Worm (Caenorhabditis elegans) whole organism, young adult: ENCODE measurements around the gene mrpl-36.
"Not testable (repeated sequence)": the region's sequence is repeated elsewhere in the genome, so short reads cannot be mapped to it uniquely, and the experiment has no call there.

Source experiments
- B0261.1 ChIP-seq: sonication (generic microtip); optimal IDR thresholded peaks from 2 replicates; lab custom pipeline; 2016; ENCODE audit warnings: mild to moderate bottlenecking, missing genetic modification characterization, moderate library complexity, missing compliant biosample characterization
- B0336.3 ChIP-seq: fragments of 200-800 bp; sonication (Bioruptor generic); IDR thresholded peaks from 2 replicates; pipeline ENCODE4 v1.3.6; 2022; ENCODE audit warnings: missing genetic modification characterization, missing compliant biosample characterization
- Y53G8AR.9 ChIP-seq: fragments of 200-800 bp; sonication (Bioruptor generic); conservative IDR thresholded peaks from 2 replicates; pipeline ENCODE4 v1.3.6; 2022; ENCODE audit warnings: missing genetic modification reagents, missing genetic modification characterization, missing compliant biosample characterization
- Y56A3A.18 ChIP-seq: fragments of 200-800 bp; sonication (Bioruptor generic); IDR thresholded peaks from 2 replicates; pipeline ENCODE4 v1.3.6; 2022; ENCODE audit warnings: missing genetic modification reagents, missing genetic modification characterization, missing compliant biosample characterization
- Y79H2A.3 ChIP-seq: fragments of 200-800 bp; sonication (Bioruptor generic); conservative IDR thresholded peaks from 2 replicates; pipeline ENCODE4 v1.3.6; 2022; ENCODE audit warnings: missing genetic modification reagents, missing genetic modification characterization, missing compliant biosample characterization
- cebp-1 ChIP-seq, 2 experiments: fragments of 200-800 bp in 1 of 2; sonication (Bioruptor generic) in 1 of 2; sonication (generic microtip) in 1 of 2; IDR thresholded peaks in 1 of 2; optimal IDR thresholded peaks in 1 of 2; 2 replicates each; pipeline versions ENCODE4 v1.3.6 to Lab custom; 2017 to 2022; ENCODE audit warnings: missing compliant biosample characterization in 2 of 2, missing genetic modification characterization in 2 of 2, mild to moderate bottlenecking in 1 of 2, missing genetic modification reagents in 1 of 2, moderate library complexity in 1 of 2
- ceh-40 ChIP-seq: fragments of 200-800 bp; sonication (Bioruptor generic); IDR thresholded peaks from 2 replicates; pipeline ENCODE4 v1.3.6; 2022; ENCODE audit warnings: missing genetic modification characterization, missing compliant biosample characterization
- chd-7 ChIP-seq: sonication (generic microtip); optimal IDR thresholded peaks from 2 replicates; lab custom pipeline; 2016; ENCODE audit warnings: mild to moderate bottlenecking, missing genetic modification characterization, moderate library complexity, missing compliant biosample characterization
- dox-1 ChIP-seq: fragments of 200-800 bp; sonication (Bioruptor generic); IDR thresholded peaks from 2 replicates; pipeline ENCODE4 v1.3.6; 2022; ENCODE audit warnings: missing genetic modification reagents, missing genetic modification characterization, missing compliant biosample characterization
- egrh-3 ChIP-seq: fragments of 200-800 bp; sonication (Bioruptor generic); IDR thresholded peaks from 2 replicates; pipeline ENCODE4 v1.3.6; 2022; ENCODE audit warnings: missing genetic modification reagents, missing genetic modification characterization, missing compliant biosample characterization
- ekl-4 ChIP-seq: fragments of 200-800 bp; sonication (Bioruptor generic); IDR thresholded peaks from 2 replicates; pipeline ENCODE4 v1.3.6; 2022; ENCODE audit warnings: missing genetic modification reagents, missing genetic modification characterization, missing compliant biosample characterization
- him-1 ChIP-seq: sonication (generic microtip); optimal IDR thresholded peaks from 2 replicates; lab custom pipeline; 2016; ENCODE audit warnings: missing genotype, missing genetic modification reagents, missing genetic modification characterization, missing compliant biosample characterization
- hmg-1.2 ChIP-seq: fragments of 200-800 bp; sonication (Bioruptor generic); IDR thresholded peaks from 2 replicates; pipeline ENCODE4 v1.3.6; 2022; ENCODE audit warnings: missing genetic modification reagents, missing genetic modification characterization, missing compliant biosample characterization
- lin-26 ChIP-seq: fragments of 200-800 bp; sonication (Bioruptor generic); IDR thresholded peaks from 2 replicates; pipeline ENCODE4 v1.3.6; 2022; ENCODE audit warnings: missing genetic modification reagents, missing genetic modification characterization, missing compliant biosample characterization
- lin-35 ChIP-seq, 3 experiments: fragments of 150-350 bp in 2 of 3; sonication (generic microtip) in 1 of 3; optimal IDR thresholded peaks; 2 replicates each; lab custom pipeline; 2014 to 2018; ENCODE audit warnings: missing biosample characterization in 3 of 3, missing genetic modification characterization in 3 of 3, missing genetic modification reagents in 3 of 3
- madf-3 ChIP-seq: fragments of 200-800 bp; sonication (Bioruptor generic); IDR thresholded peaks from 2 replicates; pipeline ENCODE4 v1.3.6; 2022; ENCODE audit warnings: missing genetic modification reagents, missing genetic modification characterization, missing compliant biosample characterization
- madf-6 ChIP-seq: fragments of 200-800 bp; sonication (Bioruptor generic); IDR thresholded peaks from 2 replicates; pipeline ENCODE4 v1.3.6; 2022; ENCODE audit warnings: missing genetic modification reagents, missing genetic modification characterization, missing compliant biosample characterization
- madf-8 ChIP-seq: fragments of 200-800 bp; sonication (Bioruptor generic); conservative IDR thresholded peaks from 2 replicates; pipeline ENCODE4 v1.3.6; 2022; ENCODE audit warnings: missing genetic modification reagents, missing genetic modification characterization, missing compliant biosample characterization
- mcd-1 ChIP-seq: fragments of 200-800 bp; sonication (Bioruptor generic); IDR thresholded peaks from 2 replicates; pipeline ENCODE4 v1.3.6; 2022; ENCODE audit warnings: missing genetic modification reagents, missing genetic modification characterization, missing compliant biosample characterization
- nhr-80 ChIP-seq: sonication (generic microtip); optimal IDR thresholded peaks from 2 replicates; lab custom pipeline; 2016; ENCODE audit warnings: missing genetic modification characterization, missing compliant biosample characterization
- pbrm-1 ChIP-seq: fragments of 200-800 bp; sonication (Bioruptor generic); IDR thresholded peaks from 2 replicates; pipeline ENCODE4 v1.3.6; 2022; ENCODE audit warnings: missing genetic modification reagents, missing genetic modification characterization, missing compliant biosample characterization
- repo-1 ChIP-seq: sonication (generic microtip); optimal IDR thresholded peaks from 2 replicates; lab custom pipeline; 2017; ENCODE audit warnings: mild to moderate bottlenecking, missing genetic modification characterization, missing compliant biosample characterization
- rpc-1 ChIP-seq, 2 experiments: fragments of 150-350 bp in 1 of 2; sonication (generic microtip) in 1 of 2; optimal IDR thresholded peaks; 2 replicates each; lab custom pipeline; 2014 to 2018; ENCODE audit warnings: missing biosample characterization in 1 of 2, missing genetic modification characterization in 1 of 2, missing genetic modification reagents in 1 of 2, missing genotype in 1 of 2
- snpc-1.3 ChIP-seq: sonication (generic microtip); optimal IDR thresholded peaks from 2 replicates; lab custom pipeline; 2017; ENCODE audit warnings: missing genetic modification characterization, mild to moderate bottlenecking, missing compliant biosample characterization, antibody characterized with exemption, moderate library complexity, missing genotype, missing genetic modification reagents; ENCODE audit not compliant: insufficient read depth
- somi-1 ChIP-seq: fragments of 200-800 bp; sonication (Bioruptor generic); optimal IDR thresholded peaks from 2 replicates; lab custom pipeline; 2018; ENCODE audit warnings: mild to moderate bottlenecking, missing genetic modification characterization, missing compliant biosample characterization
- tbp1 ChIP-seq: fragments of 200-800 bp; sonication (Bioruptor generic); optimal IDR thresholded peaks from 2 replicates; lab custom pipeline; 2018; ENCODE audit warnings: mild to moderate bottlenecking, missing genetic modification characterization, missing compliant biosample characterization
- tbx-9 ChIP-seq: sonication (generic microtip); optimal IDR thresholded peaks from 2 replicates; lab custom pipeline; 2016; ENCODE audit warnings: borderline replicate concordance, missing genetic modification characterization, inconsistent platforms, missing compliant biosample characterization
- ztf-28 ChIP-seq: fragments of 200-800 bp; sonication (Bioruptor generic); IDR thresholded peaks from 2 replicates; pipeline ENCODE4 v1.3.6; 2022; ENCODE audit warnings: missing genetic modification reagents, missing genetic modification characterization, missing compliant biosample characterization

Gene mrpl-36

ce11 chrIII:9853667-9854620 is 6.0 kb upstream of the mrpl-36 start:
- TF ChIP-seq repo-1 (tag; lab: Kevin White, UChicago) (peak; percentile 77), lin-35 (GFP tag; optimal IDR thresholded peaks at IDR 0.05; lab: Kevin White, UChicago) (peak in 1 of 3 experiments; percentile 2), somi-1 (GFP tag; lab: Kevin White, UChicago) (peak; percentile 2), Y53G8AR.9 (GFP tag; lab: Robert Waterston, UW) (0 out of 2 replicates have a peak, but pooled peaks have one; percentile 51), Y56A3A.18 (GFP tag; lab: Robert Waterston, UW) (peak; percentile 72; the same call in 1 of the 2 replicates), snpc-1.3 (no peak), B0336.3 (GFP tag; lab: Robert Waterston, UW) (peak; percentile 63; the same call in 1 of the 2 replicates), B0261.1 (no peak), pbrm-1 (GFP tag; lab: Robert Waterston, UW) (peak; percentile 25; the same call in 1 of the 2 replicates), ceh-40 (GFP tag; lab: Robert Waterston, UW) (no peak), him-1 (peak; percentile 98)

ce11 chrIII:9851547-9851946 is 3.6 kb upstream of the mrpl-36 start, which contains the start of gene K11H3.3:
TSS of gene K11H3.3 (plus strand) at chrIII:9851854.
- 0 out of 2 replicates have a peak, but pooled peaks have one; percentile 5 for TF ChIP-seq dox-1
- no peak for TF ChIP-seq chd-7

- TF ChIP-seq cebp-1 (GFP tag; IDR thresholded peaks at IDR 0.05; lab: Robert Waterston, UW): no peak
- no peak for TF ChIP-seq cebp-1 (tag; optimal IDR thresholded peaks at IDR 0.05; lab: Kevin White, UChicago)
- TF ChIP-seq nhr-80: peak; percentile 47
Observed at ce11 chrIII:9850877-9851276, 3.0 kb upstream of the mrpl-36 start.

DNA sequence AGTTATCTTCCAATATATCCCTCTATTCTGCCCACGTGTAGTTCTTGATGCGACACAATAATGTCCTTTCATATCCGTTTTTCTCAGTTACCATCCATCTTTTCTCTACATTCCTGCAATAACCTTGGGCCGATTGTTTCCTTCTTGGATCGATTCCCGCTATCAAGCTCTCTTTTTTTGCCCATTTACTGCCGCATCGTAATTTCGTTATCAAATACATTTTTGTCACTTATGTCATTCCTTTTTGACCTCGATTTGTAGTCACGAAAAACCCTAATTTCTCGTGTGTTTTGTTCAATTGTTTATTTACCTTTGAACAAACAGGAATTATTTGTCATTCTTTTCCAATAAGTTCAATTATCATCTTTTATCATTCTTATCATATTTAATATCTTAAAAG is 2.0 kb upstream of the mrpl-36 start:
- TF ChIP-seq ceh-40 (GFP tag; lab: Robert Waterston, UW): no peak
- TF ChIP-seq nhr-80: peak; percentile 62
- TF ChIP-seq tbx-9 (tag; lab: Kevin White, UChicago): no peak

- TF ChIP-seq mcd-1 (GFP tag; lab: Robert Waterston, UW) (peak; percentile 74), rpc-1 (tag; optimal IDR thresholded peaks at IDR 0.05; lab: Kevin White, UChicago) (peak; percentile 49), egrh-3 (0 out of 2 replicates have a peak, but pooled peaks have one; percentile 14), Y79H2A.3 (GFP tag; lab: Robert Waterston, UW) (peak; percentile 64; the same call in 1 of the 2 replicates), madf-6 (peak; percentile 59), tbp1 (GFP tag; lab: Kevin White, UChicago) (peak; percentile 73), ztf-28 (GFP tag; lab: Robert Waterston, UW) (0 out of 2 replicates have a peak, but pooled peaks have one; percentile 53), madf-3 (GFP tag; lab: Robert Waterston, UW) (0 out of 2 replicates have a peak, but pooled peaks have one; percentile 57), B0261.1 (peak; percentile 43), ekl-4 (GFP tag; lab: Robert Waterston, UW) (peak; percentile 21; the same call in 1 of the 2 replicates), madf-8 (GFP tag; lab: Robert Waterston, UW) (peak; percentile 29; the same call in 1 of the 2 replicates), pbrm-1 (GFP tag; lab: Robert Waterston, UW) (0 out of 2 replicates have a peak, but pooled peaks have one; percentile 42), hmg-1.2 (GFP tag; lab: Robert Waterston, UW) (peak; percentile 39), lin-26 (GFP tag; lab: Robert Waterston, UW) (peak; percentile 73; the same call in 1 of the 2 replicates)
- TF ChIP-seq rpc-1 (optimal IDR thresholded peaks at IDR 0.05; lab: Kevin White, UChicago): not testable (repeated sequence)
Observed at ce11 chrIII:9849111-9849510, 1.2 kb upstream of the mrpl-36 start.
